Worm (Caenorhabditis elegans) whole organism, mixed stage, embryonic: ENCODE results near the gene Y46E12BL.2.

Experiments
- ceh-39 ChIP-seq: fragments of 150-350 bp; optimal IDR thresholded peaks from 2 replicates; lab custom pipeline; 2014; ENCODE audit warnings: missing biosample characterization, missing genetic modification characterization
- ceh-83 ChIP-seq: fragments of 200-800 bp; sonication (Bioruptor generic); optimal IDR thresholded peaks from 2 replicates; lab custom pipeline; 2018; ENCODE audit warnings: mild to moderate bottlenecking, missing genetic modification characterization, missing compliant biosample characterization
- lin-13 ChIP-seq: fragments of 150-350 bp; optimal IDR thresholded peaks from 2 replicates; lab custom pipeline; 2014; ENCODE audit warnings: missing biosample characterization, missing genetic modification characterization
- lsy-2 ChIP-seq: fragments of 150-350 bp; optimal IDR thresholded peaks from 2 replicates; lab custom pipeline; 2014; ENCODE audit warnings: missing biosample characterization, missing genetic modification characterization
- mep-1 ChIP-seq: fragments of 150-350 bp; optimal IDR thresholded peaks from 2 replicates; lab custom pipeline; 2017; ENCODE audit warnings: missing biosample characterization, missing genetic modification reagents, missing genetic modification characterization, inconsistent platforms
- mls-2 ChIP-seq: sonication (generic microtip); optimal IDR thresholded peaks from 2 replicates; lab custom pipeline; 2016; ENCODE audit warnings: mild to moderate bottlenecking, missing genetic modification characterization, moderate library complexity, missing compliant biosample characterization
- nhr-2 ChIP-seq: fragments of 150-350 bp; optimal IDR thresholded peaks from 2 replicates; lab custom pipeline; 2014; ENCODE audit warnings: missing biosample characterization, missing genetic modification characterization
- nhr-237 ChIP-seq: fragments of 150-350 bp; optimal IDR thresholded peaks from 2 replicates; lab custom pipeline; 2014; ENCODE audit warnings: missing biosample characterization, missing genetic modification characterization
- pha-4 ChIP-seq: fragments of 150-350 bp; optimal IDR thresholded peaks from 2 replicates; lab custom pipeline; 2018; ENCODE audit warnings: missing biosample characterization, missing genetic modification reagents, missing genetic modification characterization
- snpc-4 ChIP-seq: fragments of 150-350 bp; optimal IDR thresholded peaks from 2 replicates; lab custom pipeline; 2014; ENCODE audit warnings: missing biosample characterization, missing genetic modification characterization
- unc-62 ChIP-seq: fragments of 150-350 bp; optimal IDR thresholded peaks from 2 replicates; lab custom pipeline; 2014; ENCODE audit warnings: missing biosample characterization, missing genetic modification reagents, missing genetic modification characterization

DNA sequence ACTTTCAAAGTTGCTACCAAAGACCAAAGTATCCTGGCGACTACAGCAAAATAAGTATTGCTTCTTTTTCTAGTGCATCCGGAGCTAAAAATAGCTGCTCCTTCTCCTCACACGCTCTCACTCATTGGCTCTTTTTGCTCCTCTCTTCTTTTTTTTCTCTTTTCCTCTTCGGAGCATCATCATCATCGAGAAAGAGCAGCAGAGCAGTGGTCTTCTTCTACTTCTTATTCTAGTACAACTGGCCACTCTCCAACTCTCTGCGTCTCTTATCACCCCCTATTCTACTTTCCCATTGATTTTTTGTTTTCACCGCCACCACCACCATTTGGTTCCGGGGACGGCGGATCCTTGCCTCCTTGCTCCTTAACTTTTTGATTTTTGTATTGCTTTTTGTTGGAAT lies 25.9 kb downstream of the Y46E12BL.2 start:
- no peak for TF ChIP-seq unc-62 (GFP tag; lab: Kevin White, UChicago)
- TF ChIP-seq lin-13 (tag; lab: Kevin White, UChicago), result no peak
- no peak for TF ChIP-seq mep-1 (tag; lab: Kevin White, UChicago)
- no peak for TF ChIP-seq lsy-2 (tag; lab: Kevin White, UChicago)
- TF ChIP-seq nhr-237, result no peak
- no peak for TF ChIP-seq mls-2
- TF ChIP-seq nhr-2 (tag; lab: Kevin White, UChicago), result no peak
- TF ChIP-seq snpc-4 (tag; lab: Kevin White, UChicago), result no peak
- TF ChIP-seq ceh-39, result no peak
- TF ChIP-seq pha-4 (tag; lab: Kevin White, UChicago), result no peak
- TF ChIP-seq ceh-83 (GFP tag; lab: Kevin White, UChicago), result no peak
